Fruit fly (Drosophila melanogaster) whole organism: ENCODE measurements around the gene Pgd.

ENCODE experiments used
- Dll ChIP-seq: fragments of >200 bp; optimal IDR thresholded peaks from 2 replicates; lab custom pipeline; 2017
- pan ChIP-seq: fragments of >200 bp; optimal IDR thresholded peaks from 2 replicates; lab custom pipeline; 2017
- psq ChIP-seq: fragments of >200 bp; optimal IDR thresholded peaks from 2 replicates; lab custom pipeline; 2017

- no peak for TF ChIP-seq pan (lab: Kevin White, UChicago)
- TF ChIP-seq psq (lab: Kevin White, UChicago) = no peak
- no peak for TF ChIP-seq Dll
These were observed 19.3 kb upstream of the Pgd start for dm6 chrX:2125527-2126088.
